Worm (Caenorhabditis elegans) whole organism, midembryonic: ENCODE results near the gene F40G9.12.

ENCODE experiments used
- klf-2 ChIP-seq: fragments of 200-800 bp; sonication (Bioruptor generic); conservative IDR thresholded peaks from 2 replicates; pipeline ENCODE4 v1.3.6; 2022; ENCODE audit warnings: missing genetic modification reagents, missing genetic modification characterization, missing compliant biosample characterization
- ref-1 ChIP-seq: fragments of 200-800 bp; sonication (Bioruptor generic); conservative IDR thresholded peaks from 2 replicates; pipeline ENCODE4 v1.3.6; 2022; ENCODE audit warnings: missing genetic modification reagents, missing genetic modification characterization, missing compliant biosample characterization
- tab-1 ChIP-seq: fragments of 200-800 bp; sonication (Bioruptor generic); IDR thresholded peaks from 2 replicates; pipeline ENCODE4 v1.3.6; 2022; ENCODE audit warnings: missing genetic modification characterization, missing compliant biosample characterization

ce11 chrIII:184335-184734 is 12.7 kb downstream of the F40G9.12 start:
- TF ChIP-seq tab-1 (GFP tag; lab: Robert Waterston, UW) (no peak), klf-2 (GFP tag; lab: Robert Waterston, UW) (no peak), ref-1 (GFP tag; lab: Robert Waterston, UW) (no peak)
